Fruit fly (Drosophila melanogaster) whole organism, embryonic: ENCODE data around the gene Nlg4.

Source experiments
- Antp ChIP-seq: fragments of 200-800 bp; sonication (Bioruptor generic); optimal IDR thresholded peaks from 3 replicates; lab custom pipeline; 2016; ENCODE audit warnings: missing biosample characterization, missing genetic modification characterization
- Blimp-1 ChIP-seq: fragments of 200-800 bp; sonication (Bioruptor generic); optimal IDR thresholded peaks from 3 replicates; lab custom pipeline; 2018; ENCODE audit warnings: missing biosample characterization, missing genetic modification characterization, mild to moderate bottlenecking, moderate library complexity, missing genetic modification reagents
- BtbVII ChIP-seq: fragments of 200-800 bp; sonication (Bioruptor generic); optimal IDR thresholded peaks from 3 replicates; lab custom pipeline; 2017; ENCODE audit warnings: missing biosample characterization, mild to moderate bottlenecking, missing genetic modification characterization
- CG1024 ChIP-seq: fragments of 200-800 bp; sonication (Bioruptor generic); IDR thresholded peaks from 2 replicates; pipeline ENCODE4 v1.3.6; 2022; ENCODE audit warnings: missing biosample characterization, missing genetic modification characterization
- CG10654 ChIP-seq: fragments of 200-800 bp; sonication (Bioruptor generic); optimal IDR thresholded peaks from 2 replicates; lab custom pipeline; 2016; ENCODE audit warnings: missing biosample characterization, missing genetic modification characterization
- CG11247 ChIP-seq: fragments of 200-800 bp; sonication (Bioruptor generic); IDR thresholded peaks from 2 replicates; pipeline ENCODE4 v1.3.6; 2022; ENCODE audit warnings: missing biosample characterization, missing genetic modification characterization
- CG11560 ChIP-seq: fragments of 200-800 bp; sonication (Bioruptor generic); IDR thresholded peaks from 3 replicates; pipeline ENCODE4 v1.3.6; 2022; ENCODE audit warnings: missing biosample characterization, missing genetic modification characterization
- CG1233 ChIP-seq: fragments of 200-800 bp; sonication (Bioruptor generic); optimal IDR thresholded peaks from 4 replicates; lab custom pipeline; 2018; ENCODE audit warnings: missing biosample characterization, mild to moderate bottlenecking, missing genetic modification characterization
- CG12769 ChIP-seq: fragments of 200-800 bp; sonication (Bioruptor generic); optimal IDR thresholded peaks from 2 replicates; lab custom pipeline; 2019; ENCODE audit warnings: missing biosample characterization, mild to moderate bottlenecking, missing genetic modification characterization, moderate library complexity
- CG15011 ChIP-seq: fragments of 200-800 bp; sonication (Bioruptor generic); optimal IDR thresholded peaks from 3 replicates; lab custom pipeline; 2018; ENCODE audit warnings: missing biosample characterization, mild to moderate bottlenecking, missing genetic modification characterization
- CG17829 ChIP-seq: fragments of 200-800 bp; optimal IDR thresholded peaks from 2 replicates; lab custom pipeline; 2019; ENCODE audit warnings: missing biosample characterization, mild to moderate bottlenecking, missing genetic modification characterization, moderate library complexity
- CG17912 ChIP-seq: fragments of 200-800 bp; sonication (Bioruptor generic); optimal IDR thresholded peaks from 2 replicates; lab custom pipeline; 2018; ENCODE audit warnings: missing biosample characterization, mild to moderate bottlenecking, missing genetic modification characterization
- CG2129 ChIP-seq: fragments of 200-800 bp; sonication (Bioruptor generic); IDR thresholded peaks from 2 replicates; pipeline ENCODE4 v1.3.6; 2022; ENCODE audit warnings: missing biosample characterization, missing genetic modification characterization; ENCODE audit not compliant: partially characterized antibody
- CG30020 ChIP-seq: fragments of 200-800 bp; optimal IDR thresholded peaks from 2 replicates; lab custom pipeline; 2019; ENCODE audit warnings: missing biosample characterization, mild to moderate bottlenecking, missing genetic modification characterization, moderate library complexity
- CG31441 ChIP-seq: fragments of 200-800 bp; sonication (Bioruptor generic); IDR thresholded peaks from 2 replicates; pipeline ENCODE4 v1.3.6; 2022; ENCODE audit warnings: missing biosample characterization, missing genetic modification characterization
- CG3163 ChIP-seq: fragments of 200-800 bp; sonication (Bioruptor generic); optimal IDR thresholded peaks from 3 replicates; lab custom pipeline; 2016; ENCODE audit warnings: missing biosample characterization, missing genetic modification characterization
- CG3847 ChIP-seq: fragments of 200-800 bp; sonication (Bioruptor generic); IDR thresholded peaks from 2 replicates; pipeline ENCODE4 v1.3.6; 2022; ENCODE audit warnings: missing biosample characterization, missing genetic modification characterization
- CG4282 ChIP-seq: fragments of 200-800 bp; sonication (Bioruptor generic); optimal IDR thresholded peaks from 2 replicates; lab custom pipeline; 2016; ENCODE audit warnings: missing biosample characterization, missing genetic modification characterization
- CG6683 ChIP-seq: fragments of 200-800 bp; sonication (Bioruptor generic); optimal IDR thresholded peaks from 2 replicates; lab custom pipeline; 2017; ENCODE audit warnings: missing biosample characterization, mild to moderate bottlenecking, missing genetic modification characterization, missing genetic modification reagents
- CG6689 ChIP-seq: fragments of 200-800 bp; sonication (Bioruptor generic); IDR thresholded peaks from 2 replicates; pipeline ENCODE4 v1.3.6; 2022; ENCODE audit warnings: missing biosample characterization, missing genetic modification characterization
- CoRest ChIP-seq: fragments of 200-800 bp; sonication (Bioruptor generic); optimal IDR thresholded peaks from 3 replicates; lab custom pipeline; 2018; ENCODE audit warnings: missing biosample characterization, mild to moderate bottlenecking, missing genetic modification characterization, moderate library complexity
- CrebB ChIP-seq: fragments of 200-800 bp; sonication (Bioruptor generic); optimal IDR thresholded peaks from 3 replicates; lab custom pipeline; 2018; ENCODE audit warnings: missing biosample characterization, mild to moderate bottlenecking, missing genetic modification characterization
- Drgx ChIP-seq: fragments of 200-800 bp; sonication (Bioruptor generic); IDR thresholded peaks from 2 replicates; pipeline ENCODE4 v1.3.6; 2022; ENCODE audit warnings: missing biosample characterization, missing genetic modification characterization
- E2f2 ChIP-seq: fragments of 200-800 bp; sonication (Bioruptor generic); IDR thresholded peaks from 2 replicates; pipeline ENCODE4 v1.3.6; 2022; ENCODE audit warnings: missing biosample characterization, missing genetic modification characterization
- HHEX ChIP-seq: fragments of 200-800 bp; sonication (Bioruptor generic); optimal IDR thresholded peaks from 3 replicates; lab custom pipeline; 2017; ENCODE audit warnings: missing biosample characterization, mild to moderate bottlenecking, missing genetic modification characterization, missing genetic modification reagents
- Hey ChIP-seq: fragments of 200-800 bp; sonication (Bioruptor generic); optimal IDR thresholded peaks from 3 replicates; lab custom pipeline; 2018; ENCODE audit warnings: missing biosample characterization, mild to moderate bottlenecking, missing genetic modification characterization
- MTF-1 ChIP-seq: fragments of 200-800 bp; sonication (Bioruptor generic); optimal IDR thresholded peaks from 2 replicates; lab custom pipeline; 2018; ENCODE audit warnings: missing biosample characterization, mild to moderate bottlenecking, missing genetic modification characterization, borderline replicate concordance
- PHDP ChIP-seq: fragments of 200-800 bp; sonication (Bioruptor generic); optimal IDR thresholded peaks from 3 replicates; lab custom pipeline; 2018; ENCODE audit warnings: missing biosample characterization, mild to moderate bottlenecking, missing genetic modification characterization, moderate library complexity
- Xrp1 ChIP-seq: fragments of 200-800 bp; sonication (Bioruptor generic); IDR thresholded peaks from 2 replicates; pipeline ENCODE4 v1.3.6; 2022; ENCODE audit warnings: missing biosample characterization, missing genetic modification characterization
- btn ChIP-seq: fragments of 200-800 bp; sonication (Bioruptor generic); optimal IDR thresholded peaks from 2 replicates; lab custom pipeline; 2016; ENCODE audit warnings: missing biosample characterization, missing genetic modification characterization
- crc ChIP-seq: fragments of 200-800 bp; sonication (Bioruptor generic); optimal IDR thresholded peaks from 2 replicates; lab custom pipeline; 2016; ENCODE audit warnings: missing biosample characterization, missing genetic modification characterization
- crol ChIP-seq: fragments of 200-800 bp; sonication (Bioruptor generic); IDR thresholded peaks from 2 replicates; pipeline ENCODE4 v1.3.6; 2022; ENCODE audit warnings: missing biosample characterization, missing genetic modification characterization
- cwo ChIP-seq: fragments of 200-800 bp; sonication (Bioruptor generic); optimal IDR thresholded peaks from 3 replicates; lab custom pipeline; 2017; ENCODE audit warnings: missing biosample characterization, missing genetic modification characterization, mild to moderate bottlenecking, moderate library complexity, missing genetic modification reagents
- dmrt11E ChIP-seq: fragments of 200-800 bp; sonication (Bioruptor generic); optimal IDR thresholded peaks from 3 replicates; lab custom pipeline; 2018; ENCODE audit warnings: missing biosample characterization, mild to moderate bottlenecking, missing genetic modification characterization, moderate library complexity
- eve ChIP-seq, 2 experiments: fragments of >200 bp; optimal IDR thresholded peaks; 2 replicates each; lab custom pipeline; 2017; ENCODE audit warnings: missing biosample characterization in 2 of 2, missing genetic modification characterization in 2 of 2
- gce ChIP-seq: fragments of 200-800 bp; sonication (Bioruptor generic); IDR thresholded peaks from 3 replicates; pipeline ENCODE4 v1.3.6; 2022; ENCODE audit warnings: missing biosample characterization, missing genetic modification characterization
- gcm2 ChIP-seq: fragments of 200-800 bp; sonication (Bioruptor generic); optimal IDR thresholded peaks from 2 replicates; lab custom pipeline; 2016; ENCODE audit warnings: missing biosample characterization, missing genetic modification characterization
- hb ChIP-seq: fragments of 200-800 bp; sonication (Bioruptor generic); IDR thresholded peaks from 3 replicates; pipeline ENCODE4 v1.3.6; 2022; ENCODE audit warnings: missing biosample characterization, missing genetic modification characterization; ENCODE audit not compliant: partially characterized antibody
- knrl ChIP-seq: fragments of 200-800 bp; sonication (Bioruptor generic); IDR thresholded peaks from 3 replicates; pipeline ENCODE4 v1.3.6; 2022; ENCODE audit warnings: missing biosample characterization, missing genetic modification characterization; ENCODE audit not compliant: partially characterized antibody
- nmo ChIP-seq: fragments of 200-800 bp; sonication (Bioruptor generic); optimal IDR thresholded peaks from 2 replicates; lab custom pipeline; 2018; ENCODE audit warnings: missing biosample characterization, mild to moderate bottlenecking, missing genetic modification characterization, moderate library complexity
- onecut ChIP-seq: fragments of 200-800 bp; sonication (Bioruptor generic); IDR thresholded peaks from 2 replicates; pipeline ENCODE4 v1.3.6; 2022; ENCODE audit warnings: missing biosample characterization, missing genetic modification characterization
- otp ChIP-seq: fragments of 200-800 bp; sonication (Bioruptor generic); IDR thresholded peaks from 3 replicates; pipeline ENCODE4, ENCODE4 v1.3.6; 2022; ENCODE audit warnings: missing biosample characterization, missing genetic modification characterization
- repo ChIP-seq: fragments of 200-800 bp; sonication (Bioruptor generic); optimal IDR thresholded peaks from 2 replicates; lab custom pipeline; 2016; ENCODE audit warnings: missing biosample characterization, missing genetic modification characterization
- salm ChIP-seq: fragments of 200-800 bp; sonication (Bioruptor generic); optimal IDR thresholded peaks from 2 replicates; lab custom pipeline; 2018; ENCODE audit warnings: missing biosample characterization, mild to moderate bottlenecking, missing genetic modification characterization
- sc ChIP-seq, 3 experiments: fragments of >200 bp in 2 of 3; fragments of 200-800 bp in 1 of 3; sonication (Bioruptor generic) in 1 of 3; optimal IDR thresholded peaks; 2 replicates in 2 of 3; 3 replicates in 1 of 3; lab custom pipeline; 2017; ENCODE audit warnings: mild to moderate bottlenecking in 1 of 3, missing biosample characterization in 1 of 3, missing genetic modification characterization in 1 of 3, missing genetic modification reagents in 1 of 3
- sd ChIP-seq: fragments of 200-800 bp; sonication (Bioruptor generic); optimal IDR thresholded peaks from 3 replicates; lab custom pipeline; 2018; ENCODE audit warnings: missing biosample characterization, mild to moderate bottlenecking, missing genetic modification characterization, moderate library complexity
- tap ChIP-seq: fragments of 200-800 bp; optimal IDR thresholded peaks from 3 replicates; lab custom pipeline; 2019; ENCODE audit warnings: missing biosample characterization, mild to moderate bottlenecking, missing genetic modification characterization, moderate library complexity
- z ChIP-seq: fragments of 200-800 bp; sonication (Bioruptor generic); IDR thresholded peaks from 3 replicates; pipeline ENCODE4 v1.3.6; 2022; ENCODE audit warnings: missing biosample characterization, missing genetic modification characterization

Gene Nlg4

dm6 chr3R:20285678-20286449, 81.3 kb downstream of the Nlg4 start (continued):
- TF ChIP-seq repo (GFP tag; lab: Kevin White, UChicago) (peak; percentile 43), gce (GFP tag; lab: Robert Waterston, UW) (no peak), Blimp-1 (GFP tag; lab: Kevin White, UChicago) (peak; percentile 87), CG4282 (GFP tag; lab: Kevin White, UChicago) (no peak), CG1024 (GFP tag; lab: Robert Waterston, UW) (peak; percentile 84; the same call in 1 of the 2 replicates), CG3163 (GFP tag; lab: Kevin White, UChicago) (peak; percentile 19), CG2129 (GFP tag; lab: Robert Waterston, UW) (no peak), E2f2 (GFP tag; lab: Robert Waterston, UW) (0 out of 2 replicates have a peak, but pooled peaks have one; percentile 12), crc (GFP tag; lab: Kevin White, UChicago) (no peak), CG12769 (tag; lab: Kevin White, UChicago) (peak; percentile 1), eve (GFP tag; optimal IDR thresholded peaks at IDR 0.05; lab: Kevin White, UChicago) (no peak), Drgx (GFP tag; lab: Robert Waterston, UW) (peak; percentile 60; the same call in 1 of the 2 replicates), onecut (GFP tag; lab: Robert Waterston, UW) (peak; percentile 48), Xrp1 (GFP tag; lab: Robert Waterston, UW) (peak; percentile 75), sd (no peak), crol (0 out of 2 replicates have a peak, but pooled peaks have one; percentile 18), CoRest (tag; lab: Kevin White, UChicago) (peak; percentile 12), CG3847 (GFP tag; lab: Robert Waterston, UW) (no peak), Hey (peak; percentile 30), cwo (no peak), sc (optimal IDR thresholded peaks at IDR 0.05; lab: Kevin White, UChicago) (no peak), sc (GFP tag; optimal IDR thresholded peaks at IDR 0.05; lab: Kevin White, UChicago) (peak; percentile 82), nmo (GFP tag; lab: Kevin White, UChicago) (peak; percentile 9), tap (peak; percentile 62), CG6689 (GFP tag; lab: Robert Waterston, UW) (peak; percentile 38), CG6683 (GFP tag; lab: Kevin White, UChicago) (peak; percentile 67), PHDP (tag; lab: Kevin White, UChicago) (peak; percentile 49), gcm2 (GFP tag; lab: Kevin White, UChicago) (no peak), CG10654 (GFP tag; lab: Kevin White, UChicago) (peak; percentile 40), CrebB (tag; lab: Kevin White, UChicago) (peak; percentile 19), CG17912 (GFP tag; lab: Kevin White, UChicago) (peak; percentile 57), hb (no peak), CG1233 (GFP tag; lab: Kevin White, UChicago) (peak; percentile 14), CG31441 (GFP tag; lab: Robert Waterston, UW) (peak; percentile 21; the same call in 1 of the 2 replicates), CG15011 (peak; percentile 58), salm (tag; lab: Kevin White, UChicago) (peak; percentile 27), CG11247 (peak; percentile 25; the same call in 1 of the 2 replicates), otp (peak; percentile 85), MTF-1 (peak; percentile 32), btn (GFP tag; lab: Kevin White, UChicago) (peak; percentile 73), HHEX (GFP tag; lab: Kevin White, UChicago) (peak; percentile 69), CG30020 (tag; lab: Kevin White, UChicago) (no peak), Antp (GFP tag; lab: Kevin White, UChicago) (peak; percentile 55), CG17829 (no peak), dmrt11E (tag; lab: Kevin White, UChicago) (peak; percentile 67), BtbVII (GFP tag; lab: Kevin White, UChicago) (peak; percentile 11), knrl (GFP tag; lab: Robert Waterston, UW) (no peak), z (GFP tag; lab: Robert Waterston, UW) (0 out of 3 replicates have a peak, but pooled peaks have one; percentile 29), CG11560 (tag; lab: Robert Waterston, UW) (no peak)
